Worm (Caenorhabditis elegans) whole organism, L4/young adult: ENCODE data around the gene srw-117.

Experiments used
- W03F9.2 ChIP-seq: fragments of 150-350 bp; optimal IDR thresholded peaks from 2 replicates; lab custom pipeline; 2014; ENCODE audit warnings: missing biosample characterization, missing genetic modification characterization
- him-1 ChIP-seq: sonication (generic microtip); optimal IDR thresholded peaks from 2 replicates; lab custom pipeline; 2016; ENCODE audit warnings: missing genotype, missing genetic modification reagents, missing genetic modification characterization, missing compliant biosample characterization

ce11 chrV:3010468-3010867 lies 27.2 kb upstream of the srw-117 start, which contains the start of gene srw-136:
- TF ChIP-seq him-1 (no peak), W03F9.2 (no peak)
